Comparison of ENCODE assay signal across 2 fruit fly cellular contexts in the genomic region with DNA sequence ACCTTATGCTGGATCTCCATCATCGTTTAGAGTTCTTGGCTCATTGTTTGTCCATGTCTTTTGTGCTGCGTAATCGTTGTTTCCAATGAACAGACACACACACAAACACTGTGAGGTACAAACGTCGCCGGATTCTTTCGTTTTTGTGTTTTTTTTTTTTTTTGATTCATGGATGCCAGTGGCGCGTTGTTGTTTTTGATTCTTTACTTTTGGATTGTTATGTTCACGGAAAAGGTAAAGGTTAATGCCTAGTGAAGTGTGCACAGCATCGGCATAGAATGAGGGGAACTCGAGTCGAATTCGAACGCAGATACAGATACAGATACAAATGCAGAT.
TF ChIP-seq lines count a peak whose summit lies in the region.

No protein-coding gene starts in this region.

- TF ChIP-seq CTCF in whole organism, embryonic (GFP tag; optimal IDR thresholded peaks at IDR 0.05; lab: Kevin White, UChicago), result no peak

TF ChIP-seq in whole organism, embryonic, 481 proteins besides CTCF, POLR2A, EP300 and RAD21 (continues in another document):
- no peak for TF ChIP-seq CG14441 (GFP tag; IDR thresholded peaks at IDR 0.05; lab: Robert Waterston, UW)
- TF ChIP-seq pros (GFP tag; optimal IDR thresholded peaks at IDR 0.05; lab: Kevin White, UChicago), result no peak
- no peak for TF ChIP-seq wdn (GFP tag; IDR thresholded peaks at IDR 0.05; lab: Robert Waterston, UW)
- no peak for TF ChIP-seq Atf-2 (GFP tag; optimal IDR thresholded peaks at IDR 0.05; lab: Kevin White, UChicago)
- no peak for TF ChIP-seq CG16863 (GFP tag; optimal IDR thresholded peaks at IDR 0.05; lab: Kevin White, UChicago)
- TF ChIP-seq gsb-n (tag; optimal IDR thresholded peaks at IDR 0.05; lab: Kevin White, UChicago), result no peak
- TF ChIP-seq ara (GFP tag; IDR thresholded peaks at IDR 0.05; lab: Robert Waterston, UW), result no peak
- TF ChIP-seq NfI (GFP tag; optimal IDR thresholded peaks at IDR 0.05; lab: Kevin White, UChicago), result no peak
- TF ChIP-seq lbe (GFP tag; optimal IDR thresholded peaks at IDR 0.05; lab: Kevin White, UChicago), result no peak
- TF ChIP-seq H15 (GFP tag; IDR thresholded peaks at IDR 0.05; lab: Robert Waterston, UW), result no peak
- TF ChIP-seq Stat92E (GFP tag; optimal IDR thresholded peaks at IDR 0.05; lab: Kevin White, UChicago), result peak in 1 of 3 experiments; percentile 34
- no peak for TF ChIP-seq Neu2 (GFP tag; optimal IDR thresholded peaks at IDR 0.05; lab: Kevin White, UChicago; ENCODE audit: borderline replicate concordance)
- TF ChIP-seq chm (GFP tag; IDR thresholded peaks at IDR 0.05; lab: Robert Waterston, UW), result no peak
- no peak for TF ChIP-seq gsb (GFP tag; IDR thresholded peaks at IDR 0.05; lab: Robert Waterston, UW)
- no peak for TF ChIP-seq CG18011 (GFP tag; optimal IDR thresholded peaks at IDR 0.05; lab: Kevin White, UChicago)
- no peak for TF ChIP-seq CG16779 (GFP tag; IDR thresholded peaks at IDR 0.05; lab: Robert Waterston, UW)
- no peak for TF ChIP-seq CG15011 (GFP tag; optimal IDR thresholded peaks at IDR 0.05; lab: Kevin White, UChicago)
- TF ChIP-seq Hr51 (GFP tag; optimal IDR thresholded peaks at IDR 0.05; lab: Kevin White, UChicago), result no peak
- TF ChIP-seq chn (GFP tag; optimal IDR thresholded peaks at IDR 0.05; lab: Kevin White, UChicago), result no peak
- no peak for TF ChIP-seq CG17328 (GFP tag; IDR thresholded peaks at IDR 0.05; lab: Robert Waterston, UW)
- TF ChIP-seq stc (GFP tag; IDR thresholded peaks at IDR 0.05; lab: Robert Waterston, UW), result no peak
- TF ChIP-seq tap (tag; optimal IDR thresholded peaks at IDR 0.05; lab: Kevin White, UChicago), result no peak
- no peak for TF ChIP-seq CG7839 (tag; optimal IDR thresholded peaks at IDR 0.05; lab: Kevin White, UChicago)
- TF ChIP-seq Chrac-16 (GFP tag; optimal IDR thresholded peaks at IDR 0.05; lab: Kevin White, UChicago), result no peak
- TF ChIP-seq sc (optimal IDR thresholded peaks at IDR 0.05; lab: Kevin White, UChicago), result no peak
- TF ChIP-seq sc (GFP tag; optimal IDR thresholded peaks at IDR 0.05; lab: Kevin White, UChicago), result no peak
- TF ChIP-seq pho (GFP tag; optimal IDR thresholded peaks at IDR 0.05; lab: Kevin White, UChicago), result no peak
- TF ChIP-seq sqz (GFP tag; optimal IDR thresholded peaks at IDR 0.05; lab: Kevin White, UChicago), result peak; percentile 81
- TF ChIP-seq run (tag; optimal IDR thresholded peaks at IDR 0.05; lab: Kevin White, UChicago), result no peak
- TF ChIP-seq CG4360 (GFP tag; IDR thresholded peaks at IDR 0.05; lab: Robert Waterston, UW), result peak; percentile 57
- no peak for TF ChIP-seq Lhr (GFP tag; optimal IDR thresholded peaks at IDR 0.05; lab: Kevin White, UChicago)
- TF ChIP-seq jing (GFP tag; optimal IDR thresholded peaks at IDR 0.05; lab: Kevin White, UChicago), result no peak
- no peak for TF ChIP-seq bowl (GFP tag; IDR thresholded peaks at IDR 0.05; lab: Robert Waterston, UW)
- no peak for TF ChIP-seq dmrt99B (tag; optimal IDR thresholded peaks at IDR 0.05; lab: Kevin White, UChicago)
- TF ChIP-seq CG2129 (GFP tag; IDR thresholded peaks at IDR 0.05; lab: Robert Waterston, UW; ENCODE audit: partially characterized antibody), result no peak
- TF ChIP-seq sima (GFP tag; optimal IDR thresholded peaks at IDR 0.05; lab: Kevin White, UChicago), result no peak
- no peak for TF ChIP-seq CG8944 (GFP tag; optimal IDR thresholded peaks at IDR 0.05; lab: Kevin White, UChicago)
- TF ChIP-seq CG13894 (tag; optimal IDR thresholded peaks at IDR 0.05; lab: Kevin White, UChicago), result peak; percentile 28
- TF ChIP-seq NK7.1 (GFP tag; optimal IDR thresholded peaks at IDR 0.05; lab: Kevin White, UChicago), result no peak
- TF ChIP-seq bbx (GFP tag; IDR thresholded peaks at IDR 0.05; lab: Robert Waterston, UW; ENCODE audit: partially characterized antibody), result no peak
- no peak for TF ChIP-seq yki (optimal IDR thresholded peaks at IDR 0.05; lab: Kevin White, UChicago)
- no peak for TF ChIP-seq CG13775 (GFP tag; optimal IDR thresholded peaks at IDR 0.05; lab: Kevin White, UChicago)
- no peak for TF ChIP-seq tgo (GFP tag; IDR thresholded peaks at IDR 0.05; lab: Robert Waterston, UW)
- TF ChIP-seq Pdp1 (GFP tag; optimal IDR thresholded peaks at IDR 0.05; lab: Kevin White, UChicago), result peak in 1 of 2 experiments; percentile 44
- TF ChIP-seq chinmo (GFP tag; IDR thresholded peaks at IDR 0.05; lab: Robert Waterston, UW; ENCODE audit: partially characterized antibody), result 0 out of 4 replicates have a peak, but pooled peaks have one; percentile 67

TF ChIP-seq in whole organism, prepupa, 60 proteins besides CTCF, POLR2A, EP300 and RAD21:
- TF ChIP-seq Hr38 (GFP tag; optimal IDR thresholded peaks at IDR 0.05; lab: Kevin White, UChicago) (no peak), vri (GFP tag; optimal IDR thresholded peaks at IDR 0.05; lab: Kevin White, UChicago) (peak; percentile 20), Hr39 (GFP tag; optimal IDR thresholded peaks at IDR 0.05; lab: Kevin White, UChicago) (no peak), CG6854 (GFP tag; optimal IDR thresholded peaks at IDR 0.05; lab: Kevin White, UChicago) (no peak), CG7368 (GFP tag; optimal IDR thresholded peaks at IDR 0.05; lab: Kevin White, UChicago) (no peak), pdm3 (GFP tag; optimal IDR thresholded peaks at IDR 0.05; lab: Kevin White, UChicago) (no peak), CG8319 (GFP tag; optimal IDR thresholded peaks at IDR 0.05; lab: Kevin White, UChicago) (no peak)
